Fruit fly (Drosophila melanogaster): Measurements from ENCODE around the gene tomb.

DNA sequence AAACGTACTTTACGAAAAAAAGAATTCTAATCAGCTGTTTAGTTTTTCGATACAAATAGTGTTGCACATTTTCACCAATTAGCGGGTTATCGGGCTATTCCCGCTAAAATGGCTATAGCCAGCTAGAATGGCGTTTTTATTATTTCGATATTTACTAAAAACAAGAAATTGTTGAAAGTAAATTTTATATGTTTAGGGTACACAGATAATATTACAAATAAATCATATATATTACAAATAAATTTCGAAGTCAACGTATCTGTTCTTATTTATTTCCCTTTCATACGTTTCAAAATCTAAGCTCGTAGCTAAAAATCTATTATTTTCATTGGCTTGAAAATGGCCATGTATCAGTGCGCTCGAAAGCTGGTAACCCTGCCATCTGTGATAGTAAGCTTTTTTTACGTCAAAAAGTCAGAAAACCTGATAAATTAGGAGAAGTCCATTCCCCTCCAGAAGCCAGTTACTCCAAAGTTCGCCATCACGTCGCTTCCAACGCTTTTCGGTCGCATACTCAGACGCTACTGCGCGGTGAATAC is 16.6 kb downstream of the tomb start, which contains the start of the genes CG7382 and cl:
- TF ChIP-seq CG8478 (optimal IDR thresholded peaks at IDR 0.05) (no peak), CTCF (optimal IDR thresholded peaks at IDR 0.05) (no peak)

Measured in S2 (cell line).